Worm (Caenorhabditis elegans) whole organism, L1 larva: Measurements from ENCODE around the gene F42F12.4.

ENCODE experiments used
- C04F5.9 ChIP-seq: sonication (generic microtip); optimal IDR thresholded peaks from 2 replicates; lab custom pipeline; 2016; ENCODE audit warnings: missing genetic modification characterization, missing compliant biosample characterization
- F16B12.6 ChIP-seq: fragments of 150-350 bp; optimal IDR thresholded peaks from 2 replicates; lab custom pipeline; 2014; ENCODE audit warnings: missing biosample characterization, missing genetic modification characterization
- Y116A8C.19 ChIP-seq: sonication (generic microtip); optimal IDR thresholded peaks from 2 replicates; lab custom pipeline; 2016; ENCODE audit warnings: missing compliant biosample characterization, missing genetic modification characterization, borderline replicate concordance
- aha-1 ChIP-seq: fragments of 150-350 bp; optimal IDR thresholded peaks from 2 replicates; lab custom pipeline; 2014; ENCODE audit warnings: missing biosample characterization, missing genetic modification characterization
- aly-2 ChIP-seq: fragments of 150-350 bp; optimal IDR thresholded peaks from 2 replicates; lab custom pipeline; 2014; ENCODE audit warnings: missing biosample characterization, missing genetic modification characterization
- blmp-1 ChIP-seq: fragments of 150-350 bp; optimal IDR thresholded peaks from 2 replicates; lab custom pipeline; 2014; ENCODE audit warnings: missing biosample characterization, missing genetic modification characterization
- ceh-8 ChIP-seq: fragments of 200-800 bp; sonication (Bioruptor generic); optimal IDR thresholded peaks from 2 replicates; lab custom pipeline; 2018; ENCODE audit warnings: mild to moderate bottlenecking, missing genetic modification characterization, moderate library complexity, missing compliant biosample characterization
- ceh-82 ChIP-seq, 3 experiments: fragments of 150-350 bp in 1 of 3; sonication (generic microtip) in 2 of 3; optimal IDR thresholded peaks; 2 replicates each; lab custom pipeline; 2014 to 2017; ENCODE audit warnings: missing biosample characterization in 3 of 3, missing genetic modification characterization in 3 of 3
- ceh-88 ChIP-seq: fragments of 200-800 bp; sonication (Bioruptor generic); IDR thresholded peaks from 2 replicates; pipeline ENCODE4 v1.3.6; 2022; ENCODE audit warnings: missing genetic modification characterization, missing compliant biosample characterization
- ceh-90 ChIP-seq: sonication (generic microtip); optimal IDR thresholded peaks from 2 replicates; lab custom pipeline; 2016; ENCODE audit warnings: missing genetic modification characterization, missing compliant biosample characterization
- dsc-1 ChIP-seq: sonication (generic microtip); optimal IDR thresholded peaks from 2 replicates; lab custom pipeline; 2016; ENCODE audit warnings: mild to moderate bottlenecking, missing genetic modification characterization, missing compliant biosample characterization
- elt-2 ChIP-seq: sonication (generic microtip); optimal IDR thresholded peaks from 2 replicates; lab custom pipeline; 2016; ENCODE audit warnings: missing genetic modification characterization, mild to moderate bottlenecking, inconsistent platforms, missing compliant biosample characterization, missing genetic modification reagents
- ets-5 ChIP-seq: fragments of 200-800 bp; sonication (Bioruptor generic); IDR thresholded peaks from 2 replicates; pipeline ENCODE4 v1.3.6; 2022; ENCODE audit warnings: missing genetic modification characterization, missing compliant biosample characterization
- fkh-10 ChIP-seq: sonication (generic microtip); optimal IDR thresholded peaks from 2 replicates; lab custom pipeline; 2017; ENCODE audit warnings: missing biosample characterization, missing genetic modification reagents, missing genetic modification characterization
- fkh-4 ChIP-seq: sonication (generic microtip); optimal IDR thresholded peaks from 2 replicates; lab custom pipeline; 2016; ENCODE audit warnings: missing compliant biosample characterization, missing genetic modification characterization, borderline replicate concordance
- fkh-8 ChIP-seq: sonication (generic microtip); optimal IDR thresholded peaks from 2 replicates; lab custom pipeline; 2016; ENCODE audit warnings: mild to moderate bottlenecking, missing genetic modification characterization, missing compliant biosample characterization
- grh-1 ChIP-seq: fragments of 200-800 bp; sonication (Bioruptor generic); IDR thresholded peaks from 2 replicates; pipeline ENCODE4 v1.3.6; 2022; ENCODE audit warnings: missing genetic modification reagents, missing genetic modification characterization, missing compliant biosample characterization
- hpl-2 ChIP-seq: fragments of 150-350 bp; optimal IDR thresholded peaks from 2 replicates; lab custom pipeline; 2014; ENCODE audit warnings: missing biosample characterization, missing genetic modification reagents, missing genetic modification characterization
- irx-1 ChIP-seq: sonication (generic microtip); optimal IDR thresholded peaks from 2 replicates; lab custom pipeline; 2016; ENCODE audit warnings: missing genetic modification characterization, missing compliant biosample characterization
- jun-1 ChIP-seq: fragments of 150-350 bp; optimal IDR thresholded peaks from 2 replicates; lab custom pipeline; 2014; ENCODE audit warnings: missing biosample characterization, missing genetic modification reagents, missing genetic modification characterization
- lin-13 ChIP-seq: fragments of 150-350 bp; optimal IDR thresholded peaks from 2 replicates; lab custom pipeline; 2014; ENCODE audit warnings: missing biosample characterization, missing genetic modification reagents, missing genetic modification characterization
- lin-14 ChIP-seq: fragments of 200-800 bp; sonication (Bioruptor generic); optimal IDR thresholded peaks from 2 replicates; lab custom pipeline; 2018; ENCODE audit warnings: mild to moderate bottlenecking, missing genetic modification characterization, moderate library complexity, missing compliant biosample characterization
- lin-15B ChIP-seq: fragments of 150-350 bp; sonication (generic microtip); optimal IDR thresholded peaks from 3 replicates; lab custom pipeline; 2014; ENCODE audit warnings: missing biosample characterization, missing genetic modification characterization
- lin-35 ChIP-seq, 2 experiments: fragments of 150-350 bp; optimal IDR thresholded peaks; 2 replicates each; lab custom pipeline; 2014; ENCODE audit warnings: missing biosample characterization in 2 of 2, missing genetic modification characterization in 2 of 2, missing genetic modification reagents in 2 of 2
- lir-3 ChIP-seq: sonication (generic microtip); optimal IDR thresholded peaks from 2 replicates; lab custom pipeline; 2016; ENCODE audit warnings: mild to moderate bottlenecking, missing genetic modification characterization, moderate library complexity, missing compliant biosample characterization; ENCODE audit not compliant: poor library complexity
- mdl-1 ChIP-seq, 2 experiments: fragments of 150-350 bp; optimal IDR thresholded peaks; 2 replicates each; lab custom pipeline; 2014 to 2017; ENCODE audit warnings: missing biosample characterization in 2 of 2, missing genetic modification characterization in 2 of 2, inconsistent platforms in 1 of 2
- mef-2 ChIP-seq: fragments of 150-350 bp; optimal IDR thresholded peaks from 2 replicates; lab custom pipeline; 2014; ENCODE audit warnings: missing biosample characterization, missing genetic modification characterization
- nhr-11 ChIP-seq: fragments of 150-350 bp; optimal IDR thresholded peaks from 2 replicates; lab custom pipeline; 2014; ENCODE audit warnings: missing biosample characterization, missing genetic modification characterization
- nhr-19 ChIP-seq: fragments of 200-800 bp; sonication (Bioruptor generic); conservative IDR thresholded peaks from 2 replicates; pipeline ENCODE4 v1.3.6; 2022; ENCODE audit warnings: missing genetic modification characterization, missing compliant biosample characterization
- nhr-20 ChIP-seq: sonication (generic microtip); optimal IDR thresholded peaks from 2 replicates; lab custom pipeline; 2016; ENCODE audit warnings: mild to moderate bottlenecking, missing genetic modification characterization, missing compliant biosample characterization
- nhr-28 ChIP-seq: fragments of 150-350 bp; optimal IDR thresholded peaks from 2 replicates; lab custom pipeline; 2014; ENCODE audit warnings: missing biosample characterization, missing genetic modification characterization
- nhr-71 ChIP-seq: sonication (generic microtip); optimal IDR thresholded peaks from 2 replicates; lab custom pipeline; 2016; ENCODE audit warnings: mild to moderate bottlenecking, missing genetic modification characterization, moderate library complexity, missing compliant biosample characterization
- nhr-76 ChIP-seq: sonication (generic microtip); optimal IDR thresholded peaks from 2 replicates; lab custom pipeline; 2017; ENCODE audit warnings: missing biosample characterization, missing genetic modification characterization
- nhr-77 ChIP-seq: fragments of 150-350 bp; optimal IDR thresholded peaks from 2 replicates; lab custom pipeline; 2014; ENCODE audit warnings: missing biosample characterization, missing genetic modification characterization
- nhr-84 ChIP-seq: sonication (generic microtip); optimal IDR thresholded peaks from 2 replicates; lab custom pipeline; 2017; ENCODE audit warnings: missing biosample characterization, missing genetic modification characterization
- nhr-85 ChIP-seq: sonication (generic microtip); peaks from one replicate; lab custom pipeline; 2016; ENCODE audit warnings: missing genetic modification characterization, inconsistent platforms, missing compliant biosample characterization
- nhr-90 ChIP-seq: sonication (generic microtip); optimal IDR thresholded peaks from 2 replicates; lab custom pipeline; 2016; ENCODE audit warnings: mild to moderate bottlenecking, missing genetic modification characterization, missing compliant biosample characterization; ENCODE audit not compliant: poor library complexity
- pax-3 ChIP-seq: fragments of 200-800 bp; sonication (Bioruptor generic); optimal IDR thresholded peaks from 2 replicates; lab custom pipeline; 2018; ENCODE audit warnings: mild to moderate bottlenecking, missing genetic modification characterization, moderate library complexity, missing compliant biosample characterization
- rnt-1 ChIP-seq: sonication (generic microtip); optimal IDR thresholded peaks from 2 replicates; lab custom pipeline; 2016; ENCODE audit warnings: mild to moderate bottlenecking, missing genetic modification characterization, moderate library complexity, missing compliant biosample characterization
- snu-23 ChIP-seq: sonication (generic microtip); optimal IDR thresholded peaks from 2 replicates; lab custom pipeline; 2016; ENCODE audit warnings: missing genetic modification characterization, missing compliant biosample characterization
- sup-37 ChIP-seq: fragments of 200-800 bp; sonication (Bioruptor generic); optimal IDR thresholded peaks from 2 replicates; lab custom pipeline; 2018; ENCODE audit warnings: mild to moderate bottlenecking, missing genetic modification characterization, missing compliant biosample characterization
- tbx-2 ChIP-seq: sonication (generic microtip); optimal IDR thresholded peaks from 2 replicates; lab custom pipeline; 2016; ENCODE audit warnings: missing genetic modification characterization, missing compliant biosample characterization
- unc-130 ChIP-seq: fragments of 150-350 bp; optimal IDR thresholded peaks from 2 replicates; lab custom pipeline; 2017; ENCODE audit warnings: missing biosample characterization, missing genetic modification characterization, inconsistent platforms
- unc-30 ChIP-seq: sonication (generic microtip); optimal IDR thresholded peaks from 2 replicates; lab custom pipeline; 2017; ENCODE audit warnings: missing biosample characterization, missing genetic modification characterization
- unc-86 ChIP-seq: sonication (generic microtip); optimal IDR thresholded peaks from 2 replicates; lab custom pipeline; 2016; ENCODE audit warnings: missing genetic modification characterization, missing compliant biosample characterization
- zag-1 ChIP-seq: fragments of 150-350 bp; optimal IDR thresholded peaks from 2 replicates; lab custom pipeline; 2014; ENCODE audit warnings: missing biosample characterization, missing genetic modification characterization
- ztf-4 ChIP-seq: fragments of 150-350 bp; optimal IDR thresholded peaks from 2 replicates; lab custom pipeline; 2014; ENCODE audit warnings: missing biosample characterization, missing genetic modification characterization

Gene F42F12.4

DNA sequence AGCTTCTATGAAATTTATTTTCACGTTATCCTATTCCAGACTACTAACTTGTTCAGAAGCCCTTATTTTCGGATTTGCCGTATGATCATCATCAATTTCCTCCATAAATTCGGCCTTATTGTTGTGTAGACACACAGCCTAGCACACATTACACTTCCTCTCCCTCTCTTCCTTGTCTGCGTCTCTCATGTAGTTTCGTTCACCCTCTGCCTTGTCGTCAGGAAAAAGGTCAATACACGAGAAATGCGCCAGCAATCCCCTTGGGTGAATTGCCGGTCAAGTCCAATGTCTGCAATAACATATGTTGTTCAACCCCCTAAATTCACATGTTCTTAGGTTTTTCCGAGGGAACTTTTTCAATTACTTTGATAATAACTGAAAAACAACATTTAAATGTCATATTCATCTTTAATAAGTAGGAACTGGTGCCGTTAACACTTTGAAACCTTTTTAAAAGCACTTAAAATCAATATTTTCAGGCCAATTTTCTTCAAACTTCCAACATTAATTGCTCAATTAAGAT is 41.1 kb upstream of the F42F12.4 start, which contains the start of gene F17E5.2 (continued):
- TF ChIP-seq nhr-71 (tag; lab: Kevin White, UChicago) (peak; percentile 97), lin-13 (GFP tag; lab: Kevin White, UChicago) (peak; percentile 92), fkh-4 (tag; lab: Kevin White, UChicago) (no peak), nhr-90 (tag; lab: Kevin White, UChicago) (peak; percentile 91), nhr-85 (peak; percentile 95), aly-2 (tag; lab: Kevin White, UChicago) (peak; percentile 72), ceh-82 (tag; optimal IDR thresholded peaks at IDR 0.05; lab: Kevin White, UChicago) (peak; percentile 86 to 94 (median 92)), nhr-28 (tag; lab: Kevin White, UChicago) (no peak), Y116A8C.19 (tag; lab: Kevin White, UChicago) (peak; percentile 9), ets-5 (GFP tag; lab: Robert Waterston, UW) (no peak), elt-2 (peak; percentile 70), ztf-4 (tag; lab: Kevin White, UChicago) (peak; percentile 95), zag-1 (tag; lab: Kevin White, UChicago) (peak; percentile 78), unc-86 (tag; lab: Kevin White, UChicago) (peak; percentile 90), lin-14 (GFP tag; lab: Kevin White, UChicago) (peak; percentile 98), nhr-20 (peak; percentile 97), unc-30 (no peak), ceh-90 (tag; lab: Kevin White, UChicago) (no peak), snu-23 (peak; percentile 98), nhr-84 (tag; lab: Kevin White, UChicago) (no peak), nhr-77 (tag; lab: Kevin White, UChicago) (peak; percentile 86), nhr-19 (GFP tag; lab: Robert Waterston, UW) (peak; percentile 95), lin-35 (GFP tag; optimal IDR thresholded peaks at IDR 0.05; lab: Kevin White, UChicago) (peak; percentile 84 to 92), mdl-1 (tag; optimal IDR thresholded peaks at IDR 0.05; lab: Kevin White, UChicago) (peak in 1 of 2 experiments; percentile 94), ceh-8 (GFP tag; lab: Kevin White, UChicago) (peak; percentile 46), unc-130 (tag; lab: Kevin White, UChicago) (peak; percentile 93), mef-2 (peak; percentile 90), aha-1 (tag; lab: Kevin White, UChicago) (peak; percentile 72), nhr-76 (tag; lab: Kevin White, UChicago) (no peak), dsc-1 (tag; lab: Kevin White, UChicago) (peak; percentile 97), sup-37 (GFP tag; lab: Kevin White, UChicago) (peak; percentile 85), C04F5.9 (tag; lab: Kevin White, UChicago) (peak; percentile 65), irx-1 (tag; lab: Kevin White, UChicago) (peak; percentile 90), rnt-1 (tag; lab: Kevin White, UChicago) (peak; percentile 96), hpl-2 (GFP tag; lab: Kevin White, UChicago) (peak; percentile 76), pax-3 (tag; lab: Kevin White, UChicago) (peak; percentile 74)

DNA sequence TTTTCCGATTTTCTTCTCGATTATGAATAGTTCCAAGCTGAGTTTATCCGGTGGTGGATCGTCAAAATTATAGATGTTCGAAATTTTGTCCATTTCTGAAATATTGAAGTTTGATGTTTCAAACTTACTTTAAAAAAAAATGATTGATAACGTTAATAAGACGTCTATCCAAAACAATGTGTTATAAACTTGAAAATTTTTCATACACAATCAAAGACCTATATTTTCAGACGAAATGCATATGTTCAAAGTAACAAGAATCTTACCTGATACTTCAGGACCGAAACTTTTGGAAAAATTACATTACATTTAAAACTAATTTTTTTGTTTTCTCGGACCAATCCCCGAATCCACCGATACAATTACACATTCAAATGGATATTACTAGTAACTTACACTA is 38.6 kb upstream of the F42F12.4 start, which contains the start of gene nekl-3:
TSS of gene nekl-3 (minus strand) at position 101 of the 400 bp plus-strand sequence.
- TF ChIP-seq lin-15B (tag; lab: Kevin White, UChicago): no peak
- TF ChIP-seq nhr-84 (tag; lab: Kevin White, UChicago): no peak
- TF ChIP-seq nhr-11 (tag; lab: Kevin White, UChicago): no peak
- no peak for TF ChIP-seq lir-3
- TF ChIP-seq F16B12.6 (tag; lab: Kevin White, UChicago): no peak
- no peak for TF ChIP-seq blmp-1 (tag; lab: Kevin White, UChicago)
- no peak for TF ChIP-seq nhr-85
- TF ChIP-seq nhr-19 (GFP tag; lab: Robert Waterston, UW): no peak
- no peak for TF ChIP-seq ceh-88 (GFP tag; lab: Robert Waterston, UW)
- no peak for TF ChIP-seq aha-1 (tag; lab: Kevin White, UChicago)
- TF ChIP-seq nhr-20: no peak
- no peak for TF ChIP-seq grh-1
- no peak for TF ChIP-seq fkh-8
- TF ChIP-seq irx-1 (tag; lab: Kevin White, UChicago): no peak
- TF ChIP-seq unc-130 (tag; lab: Kevin White, UChicago): no peak
- no peak for TF ChIP-seq fkh-10 (GFP tag; lab: Kevin White, UChicago)
- TF ChIP-seq tbx-2: no peak
- no peak for TF ChIP-seq nhr-76 (tag; lab: Kevin White, UChicago)
- no peak for TF ChIP-seq jun-1 (tag; lab: Kevin White, UChicago)
- no peak for TF ChIP-seq Y116A8C.19 (tag; lab: Kevin White, UChicago)
